Worm (Caenorhabditis elegans): ENCODE results near the gene C50D2.6.

The C50D2.6 gene

DNA sequence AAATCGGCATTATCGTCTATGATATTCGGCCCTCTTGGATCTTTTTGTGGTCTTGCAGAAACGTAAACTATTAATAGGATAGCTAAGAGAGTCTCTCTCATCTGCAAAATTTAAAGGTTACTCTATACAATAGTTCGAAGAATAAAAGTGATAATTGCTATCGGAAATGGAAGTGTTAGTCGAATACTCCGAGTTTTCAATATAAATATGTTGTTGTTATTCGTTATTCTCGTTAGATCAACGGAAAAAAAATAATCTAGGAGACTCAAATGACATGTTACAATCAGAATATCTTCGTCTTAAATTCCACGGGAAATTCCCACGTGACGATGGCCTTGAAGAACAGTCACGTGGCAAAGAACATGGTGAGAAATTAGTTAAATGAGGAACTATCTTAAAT lies 29.0 kb upstream of the C50D2.6 start, which contains the start of gene tre-5:
Gene tre-5 (minus strand): TSS at position 101 of the 400 bp plus-strand sequence.
- TF ChIP-seq efl-1 (optimal IDR thresholded peaks at IDR 0.05) (no peak), efl-1 (GFP tag; optimal IDR thresholded peaks at IDR 0.05 in 1 of 2) (peak in 1 of 2 experiments; percentile 76), elt-2 (tag; optimal IDR thresholded peaks at IDR 0.05) (no peak), grh-1 (GFP tag; IDR thresholded peaks at IDR 0.05) (no peak), lin-35 (GFP tag; optimal IDR thresholded peaks at IDR 0.05) (peak in 1 of 2 experiments; percentile 16)

DNA sequence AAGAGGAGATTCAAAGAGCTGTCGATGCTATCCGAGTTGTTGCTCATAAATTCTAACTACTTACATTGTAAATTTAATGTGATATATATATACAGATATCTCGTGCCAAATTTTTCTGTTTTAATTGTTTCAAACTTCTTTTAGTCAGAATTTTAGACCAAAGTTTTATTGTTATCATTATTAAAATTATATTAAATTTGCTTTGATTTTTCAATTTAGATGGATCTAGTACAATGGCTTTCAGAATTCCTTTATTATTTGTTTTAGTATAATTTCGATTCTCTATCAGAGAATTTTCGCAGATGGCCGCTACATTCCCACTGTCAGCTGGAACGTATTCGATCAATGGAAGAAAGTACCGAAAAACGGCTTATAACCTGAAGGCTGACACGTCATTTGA lies 26.9 kb upstream of the C50D2.6 start, which contains the start of gene ascc-1:
Gene ascc-1 (plus strand): TSS at position 301 of the 400 bp plus-strand sequence.
- TF ChIP-seq rnt-1 (tag; optimal IDR thresholded peaks at IDR 0.05) (no peak), zag-1 (tag; optimal IDR thresholded peaks at IDR 0.05) (no peak), skn-1 (tag; optimal IDR thresholded peaks at IDR 0.05) (no peak), lsy-2 (tag; optimal IDR thresholded peaks at IDR 0.05) (no peak), unc-30 (tag; optimal IDR thresholded peaks at IDR 0.05) (no peak), nhr-19 (GFP tag; conservative IDR thresholded peaks at IDR 0.05) (no peak), zip-4 (GFP tag; optimal IDR thresholded peaks at IDR 0.05) (no peak), F16B12.6 (tag; optimal IDR thresholded peaks at IDR 0.05) (no peak), ama-1 (optimal IDR thresholded peaks at IDR 0.05) (no peak), hpl-2 (GFP tag; optimal IDR thresholded peaks at IDR 0.05) (no peak), egl-13 (tag; optimal IDR thresholded peaks at IDR 0.05) (no peak), snu-23 (GFP tag; optimal IDR thresholded peaks at IDR 0.05) (no peak), snpc-4 (tag; optimal IDR thresholded peaks at IDR 0.05) (no peak)

DNA sequence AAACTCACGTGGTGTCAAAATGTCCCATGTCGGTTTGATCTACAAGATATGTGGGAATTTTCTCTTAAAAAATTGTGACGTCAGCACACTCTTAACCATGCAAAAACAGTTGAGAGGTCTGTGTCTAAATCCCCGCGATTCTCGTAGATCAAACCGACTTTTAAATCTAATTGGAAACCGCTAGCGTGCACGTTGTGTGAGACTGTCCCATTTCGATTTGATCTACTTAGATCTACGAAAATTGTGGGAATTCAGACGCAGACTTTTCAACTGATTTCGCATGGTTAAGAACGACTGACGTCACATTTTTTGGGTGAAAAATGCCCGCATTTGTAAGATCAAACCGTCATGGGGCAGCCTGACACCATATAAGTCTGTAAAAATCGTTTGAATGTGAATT lies 26.4 kb upstream of the C50D2.6 start:
- no peak for TF ChIP-seq efl-1 (optimal IDR thresholded peaks at IDR 0.05)
- peak in 1 of 2 experiments; percentile 60 for TF ChIP-seq efl-1 (GFP tag; optimal IDR thresholded peaks at IDR 0.05 in 1 of 2)
- no peak for TF ChIP-seq lin-39 (tag; optimal IDR thresholded peaks at IDR 0.05)

DNA sequence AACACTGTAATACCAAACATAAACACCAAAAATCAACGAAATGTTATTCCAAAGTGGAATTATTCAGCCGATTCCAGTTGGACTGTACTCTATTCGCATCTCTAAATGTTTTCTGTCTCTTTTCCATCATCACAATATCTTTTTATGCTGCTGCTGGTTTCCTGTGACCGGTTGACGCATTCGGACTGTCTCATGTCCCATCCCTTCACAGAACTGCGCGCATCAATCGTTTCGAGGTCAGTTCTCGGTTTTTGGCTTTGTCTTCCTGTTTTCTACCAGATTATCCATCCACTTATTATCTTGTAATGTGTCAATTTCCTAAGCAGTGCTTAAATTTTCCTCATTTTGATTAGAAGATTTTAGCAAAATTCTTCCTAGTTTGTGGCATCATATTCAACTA lies 24.2 kb upstream of the C50D2.6 start:
- TF ChIP-seq pag-3 (tag; optimal IDR thresholded peaks at IDR 0.05; ENCODE audit: borderline replicate concordance, insufficient read depth) (no peak), xbp-1 (tag; optimal IDR thresholded peaks at IDR 0.05) (no peak), nhr-85 (tag) (peak; percentile 65), sptf-1 (tag; optimal IDR thresholded peaks at IDR 0.05) (no peak), blmp-1 (tag; optimal IDR thresholded peaks at IDR 0.05) (peak; percentile 59), lsy-2 (tag; optimal IDR thresholded peaks at IDR 0.05) (no peak), nhr-71 (tag; optimal IDR thresholded peaks at IDR 0.05) (peak; percentile 3), snu-23 (GFP tag; optimal IDR thresholded peaks at IDR 0.05) (peak; percentile 54), efl-1 (optimal IDR thresholded peaks at IDR 0.05) (no peak), efl-1 (GFP tag; optimal IDR thresholded peaks at IDR 0.05 in 1 of 2) (no peak), sox-4 (tag; optimal IDR thresholded peaks at IDR 0.05) (no peak), aha-1 (tag; optimal IDR thresholded peaks at IDR 0.05) (no peak), hlh-17 (GFP tag; optimal IDR thresholded peaks at IDR 0.05; ENCODE audit: borderline replicate concordance) (no peak), nhr-20 (tag; optimal IDR thresholded peaks at IDR 0.05) (peak; percentile 24), hpl-2 (GFP tag; optimal IDR thresholded peaks at IDR 0.05) (no peak), lin-35 (GFP tag; optimal IDR thresholded peaks at IDR 0.05) (peak in 1 of 2 experiments; percentile 16), C16A3.4 (tag; optimal IDR thresholded peaks at IDR 0.05) (no peak), lin-14 (GFP tag; optimal IDR thresholded peaks at IDR 0.05) (peak; percentile 50)

DNA sequence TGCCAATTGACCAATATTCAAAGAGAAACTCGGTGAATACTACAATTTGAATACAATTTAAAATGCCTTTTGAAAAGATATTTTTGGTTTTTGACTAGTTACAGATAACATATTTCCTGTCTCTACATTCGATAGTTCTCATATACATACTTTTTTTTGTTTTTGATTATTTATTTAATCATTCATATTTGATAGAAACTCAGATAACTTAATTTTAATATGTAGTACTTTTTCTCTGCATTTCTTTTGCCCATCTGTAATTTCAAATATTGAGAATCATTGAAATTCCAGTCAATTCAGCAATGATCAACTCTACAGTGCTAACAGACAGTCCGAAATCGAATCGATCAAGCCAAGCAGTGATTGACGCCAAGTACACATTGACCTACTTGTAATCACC lies 23.2 kb upstream of the C50D2.6 start, which contains the start of gene C23H3.2:
Gene C23H3.2 (plus strand): TSS at position 301 of the 400 bp plus-strand sequence.
- TF ChIP-seq nhr-47 (tag; optimal IDR thresholded peaks at IDR 0.05) (no peak), lin-14 (GFP tag; optimal IDR thresholded peaks at IDR 0.05) (no peak), ztf-4 (tag; optimal IDR thresholded peaks at IDR 0.05) (no peak), nhr-20 (tag; optimal IDR thresholded peaks at IDR 0.05) (no peak), snu-23 (GFP tag; optimal IDR thresholded peaks at IDR 0.05) (no peak), ztf-11 (tag; optimal IDR thresholded peaks at IDR 0.05) (no peak), alr-1 (tag; optimal IDR thresholded peaks at IDR 0.05; ENCODE audit: borderline replicate concordance) (no peak), mep-1 (tag; optimal IDR thresholded peaks at IDR 0.05) (no peak), lin-35 (GFP tag; optimal IDR thresholded peaks at IDR 0.05) (no peak), lin-15B (tag; optimal IDR thresholded peaks at IDR 0.05) (no peak), fkh-4 (tag; optimal IDR thresholded peaks at IDR 0.05; ENCODE audit: borderline replicate concordance) (no peak), C04F5.9 (tag; optimal IDR thresholded peaks at IDR 0.05) (no peak)

Data from whole organism, L1 larva.